Fruit fly (Drosophila melanogaster) whole organism: ENCODE measurements around the gene schuy.

ENCODE experiments used
- CG8478 ChIP-seq: fragments of >200 bp; optimal IDR thresholded peaks from 2 replicates; lab custom pipeline; 2018; ENCODE audit warnings: inconsistent platforms
- Dll ChIP-seq: fragments of >200 bp; optimal IDR thresholded peaks from 2 replicates; lab custom pipeline; 2017
- EcR ChIP-seq, 2 experiments: fragments of >200 bp; optimal IDR thresholded peaks; 2 replicates each; lab custom pipeline; 2017; ENCODE audit warnings: missing biosample characterization in 2 of 2, missing genetic modification characterization in 2 of 2, missing genetic modification reagents in 2 of 2
- pan ChIP-seq: fragments of >200 bp; optimal IDR thresholded peaks from 2 replicates; lab custom pipeline; 2017
- psq ChIP-seq: fragments of >200 bp; optimal IDR thresholded peaks from 2 replicates; lab custom pipeline; 2017
- usp ChIP-seq: fragments of >200 bp; optimal IDR thresholded peaks from 2 replicates; lab custom pipeline; 2017; ENCODE audit warnings: missing biosample characterization, missing genetic modification characterization, mixed read lengths

DNA sequence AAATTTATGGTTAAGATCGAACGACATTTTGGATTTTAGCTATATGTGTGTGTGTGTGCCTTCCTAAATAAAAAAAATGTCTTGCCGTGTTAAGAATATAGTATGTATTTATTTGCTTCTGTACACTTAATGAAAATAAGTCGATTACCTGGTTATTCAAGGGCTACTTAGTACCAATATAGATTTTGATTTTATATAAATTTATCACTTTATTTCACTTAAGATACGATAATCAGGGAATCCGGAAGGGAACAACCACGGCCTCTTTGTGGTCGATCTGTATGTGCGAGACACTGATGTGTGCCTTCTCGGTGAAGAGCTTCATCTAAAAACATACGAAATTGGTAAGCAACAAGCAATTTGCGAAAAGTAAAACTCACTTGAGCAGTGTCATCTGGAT, 41.8 kb downstream of the schuy start, which contains the start of gene CG14183:
- TF ChIP-seq CG8478 (lab: Kevin White, UChicago), result no peak
- no peak for TF ChIP-seq pan
- no peak for TF ChIP-seq Dll
- TF ChIP-seq EcR (GFP tag; optimal IDR thresholded peaks at IDR 0.05; lab: Kevin White, UChicago), result no peak
- no peak for TF ChIP-seq usp (GFP tag; lab: Kevin White, UChicago)
- no peak for TF ChIP-seq psq (lab: Kevin White, UChicago)
